Worm (Caenorhabditis elegans) whole organism, L2 larva: ENCODE results near the gene srx-110.

Experiments used
- C34F6.9 ChIP-seq: fragments of 150-350 bp; optimal IDR thresholded peaks from 2 replicates; lab custom pipeline; 2014; ENCODE audit warnings: missing biosample characterization, missing genetic modification characterization
- F13H6.1 ChIP-seq: sonication (generic microtip); optimal IDR thresholded peaks from 2 replicates; lab custom pipeline; 2016; ENCODE audit warnings: missing genetic modification characterization, missing compliant biosample characterization
- Y55F3AM.14 ChIP-seq: fragments of 200-800 bp; sonication (Bioruptor generic); optimal IDR thresholded peaks from 2 replicates; lab custom pipeline; 2018; ENCODE audit warnings: mild to moderate bottlenecking, missing genetic modification characterization, missing compliant biosample characterization
- alr-1 ChIP-seq: fragments of 150-350 bp; optimal IDR thresholded peaks from 2 replicates; lab custom pipeline; 2014; ENCODE audit warnings: missing biosample characterization, missing genetic modification characterization
- aly-2 ChIP-seq: fragments of 150-350 bp; optimal IDR thresholded peaks from 2 replicates; lab custom pipeline; 2014; ENCODE audit warnings: missing biosample characterization, missing genetic modification characterization
- ama-1 ChIP-seq: fragments of 150-350 bp; optimal IDR thresholded peaks from 2 replicates; lab custom pipeline; 2018; ENCODE audit warnings: inconsistent platforms
- blmp-1 ChIP-seq: sonication (generic microtip); optimal IDR thresholded peaks from 2 replicates; lab custom pipeline; 2017; ENCODE audit warnings: missing genetic modification characterization, mild to moderate bottlenecking, missing compliant biosample characterization, antibody characterized with exemption, moderate library complexity; ENCODE audit not compliant: insufficient read depth
- ceh-16 ChIP-seq: fragments of 150-350 bp; optimal IDR thresholded peaks from 2 replicates; lab custom pipeline; 2014; ENCODE audit warnings: missing biosample characterization, missing genetic modification characterization
- ceh-82 ChIP-seq: fragments of 150-350 bp; optimal IDR thresholded peaks from 2 replicates; lab custom pipeline; 2014; ENCODE audit warnings: missing biosample characterization, missing genetic modification characterization
- crh-2 ChIP-seq: sonication (generic microtip); optimal IDR thresholded peaks from 2 replicates; lab custom pipeline; 2017; ENCODE audit warnings: missing biosample characterization, missing genetic modification characterization
- egl-27 ChIP-seq: sonication (generic microtip); optimal IDR thresholded peaks from 3 replicates; lab custom pipeline; 2017; ENCODE audit warnings: missing biosample characterization, missing genetic modification reagents, missing genetic modification characterization
- elt-1 ChIP-seq: fragments of 150-350 bp; optimal IDR thresholded peaks from 2 replicates; lab custom pipeline; 2014; ENCODE audit warnings: missing biosample characterization, missing genetic modification characterization
- fos-1 ChIP-seq: fragments of 150-350 bp; optimal IDR thresholded peaks from 2 replicates; lab custom pipeline; 2014; ENCODE audit warnings: missing biosample characterization, missing genetic modification characterization
- gmeb-1 ChIP-seq: fragments of 150-350 bp; optimal IDR thresholded peaks from 2 replicates; lab custom pipeline; 2014; ENCODE audit warnings: missing biosample characterization, missing genetic modification characterization
- lin-11 ChIP-seq: fragments of 150-350 bp; sonication (generic microtip); optimal IDR thresholded peaks from 2 replicates; lab custom pipeline; 2014; ENCODE audit warnings: missing biosample characterization, missing genetic modification characterization, inconsistent platforms, mixed read lengths
- lin-13 ChIP-seq: fragments of 150-350 bp; optimal IDR thresholded peaks from 2 replicates; lab custom pipeline; 2014; ENCODE audit warnings: missing biosample characterization, missing genetic modification reagents, missing genetic modification characterization
- lin-39 ChIP-seq: fragments of 150-350 bp; optimal IDR thresholded peaks from 2 replicates; lab custom pipeline; 2014; ENCODE audit warnings: missing biosample characterization, missing genetic modification reagents, missing genetic modification characterization
- lsy-2 ChIP-seq, 2 experiments: fragments of 150-350 bp in 1 of 2; sonication (generic microtip) in 1 of 2; optimal IDR thresholded peaks; 2 replicates each; lab custom pipeline; 2014 to 2017; ENCODE audit warnings: missing biosample characterization in 2 of 2, missing genetic modification characterization in 2 of 2
- mab-5 ChIP-seq: fragments of 150-350 bp; optimal IDR thresholded peaks from 2 replicates; lab custom pipeline; 2014; ENCODE audit warnings: missing biosample characterization, missing genetic modification characterization
- mbf-1 ChIP-seq: sonication (generic microtip); optimal IDR thresholded peaks from 2 replicates; lab custom pipeline; 2017; ENCODE audit warnings: missing biosample characterization, missing genetic modification characterization
- mdl-1 ChIP-seq, 2 experiments: fragments of 150-350 bp in 1 of 2; sonication (generic microtip) in 1 of 2; optimal IDR thresholded peaks; 2 replicates each; lab custom pipeline; 2017; ENCODE audit warnings: missing biosample characterization in 2 of 2, missing genetic modification characterization in 2 of 2
- nhr-10 ChIP-seq: sonication (generic microtip); optimal IDR thresholded peaks from 2 replicates; lab custom pipeline; 2017; ENCODE audit warnings: missing biosample characterization, missing genetic modification characterization
- nhr-11 ChIP-seq: fragments of 150-350 bp; optimal IDR thresholded peaks from 2 replicates; lab custom pipeline; 2014; ENCODE audit warnings: missing biosample characterization, missing genetic modification characterization
- nhr-129 ChIP-seq: fragments of 150-350 bp; optimal IDR thresholded peaks from 2 replicates; lab custom pipeline; 2014; ENCODE audit warnings: missing biosample characterization, missing genetic modification characterization
- nhr-237 ChIP-seq: fragments of 150-350 bp; optimal IDR thresholded peaks from 2 replicates; lab custom pipeline; 2014; ENCODE audit warnings: missing biosample characterization, missing genetic modification characterization
- nhr-25 ChIP-seq: fragments of 150-350 bp; sonication (generic microtip); optimal IDR thresholded peaks from 3 replicates; lab custom pipeline; 2014; ENCODE audit warnings: missing biosample characterization, missing genetic modification characterization
- nhr-6 ChIP-seq: fragments of 150-350 bp; optimal IDR thresholded peaks from 2 replicates; lab custom pipeline; 2014; ENCODE audit warnings: missing biosample characterization, missing genetic modification characterization
- sem-4 ChIP-seq: fragments of 150-350 bp; optimal IDR thresholded peaks from 2 replicates; lab custom pipeline; 2014; ENCODE audit warnings: missing biosample characterization, missing genetic modification reagents, missing genetic modification characterization
- skn-1 ChIP-seq: sonication (generic microtip); optimal IDR thresholded peaks from 2 replicates; lab custom pipeline; 2017; ENCODE audit warnings: missing biosample characterization, missing genetic modification characterization
- snpc-4 ChIP-seq: fragments of 150-350 bp; optimal IDR thresholded peaks from 2 replicates; lab custom pipeline; 2014; ENCODE audit warnings: missing biosample characterization, missing genetic modification characterization
- unc-39 ChIP-seq: fragments of 150-350 bp; optimal IDR thresholded peaks from 2 replicates; lab custom pipeline; 2014; ENCODE audit warnings: missing biosample characterization, missing genetic modification characterization
- unc-55 ChIP-seq: fragments of 150-350 bp; sonication (generic microtip); optimal IDR thresholded peaks from 3 replicates; lab custom pipeline; 2014; ENCODE audit warnings: missing biosample characterization, missing genetic modification reagents, missing genetic modification characterization
- unc-62 ChIP-seq: fragments of 150-350 bp; optimal IDR thresholded peaks from 2 replicates; lab custom pipeline; 2014; ENCODE audit warnings: missing biosample characterization, missing genetic modification reagents, missing genetic modification characterization
- zag-1 ChIP-seq: fragments of 150-350 bp; optimal IDR thresholded peaks from 2 replicates; lab custom pipeline; 2014; ENCODE audit warnings: missing biosample characterization, missing genetic modification characterization
- ztf-11 ChIP-seq: sonication (generic microtip); optimal IDR thresholded peaks from 2 replicates; lab custom pipeline; 2017; ENCODE audit warnings: missing biosample characterization, missing genetic modification characterization
- ztf-4 ChIP-seq: fragments of 150-350 bp; optimal IDR thresholded peaks from 2 replicates; lab custom pipeline; 2014; ENCODE audit warnings: missing biosample characterization, missing genetic modification characterization

Gene srx-110

DNA sequence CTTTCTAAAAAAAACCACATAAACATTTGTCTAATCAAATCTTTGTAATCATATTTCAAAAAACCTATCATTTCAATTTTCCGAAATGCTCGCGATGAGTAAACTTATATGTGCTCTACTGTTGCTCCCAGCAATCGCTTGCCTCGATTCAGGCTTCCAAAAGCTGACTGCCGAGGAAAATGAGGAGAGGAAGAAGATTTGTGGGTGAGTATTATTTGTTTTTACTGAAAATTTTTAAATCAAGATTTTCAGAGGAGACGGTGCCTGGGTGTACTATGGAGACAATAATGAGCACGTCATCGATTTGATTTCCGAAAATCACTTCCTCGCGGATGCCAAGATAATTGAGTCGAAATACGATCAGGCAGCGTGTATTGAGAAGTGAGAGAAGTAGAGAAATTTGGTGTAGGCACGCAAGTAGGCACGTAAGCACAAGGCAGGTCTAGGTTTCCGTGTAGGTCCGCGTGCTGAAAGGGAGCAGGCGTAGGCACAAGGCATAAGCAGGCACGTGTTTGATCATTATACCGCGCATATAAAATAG is 14.9 kb downstream of the srx-110 start, which contains the start of gene C46E10.1:
TSS of gene C46E10.1 (plus strand) at position 51 of the 541 bp plus-strand sequence.
- TF ChIP-seq mdl-1 (tag; optimal IDR thresholded peaks at IDR 0.05; lab: Kevin White, UChicago) (no peak), sem-4 (tag; lab: Kevin White, UChicago) (no peak)

DNA sequence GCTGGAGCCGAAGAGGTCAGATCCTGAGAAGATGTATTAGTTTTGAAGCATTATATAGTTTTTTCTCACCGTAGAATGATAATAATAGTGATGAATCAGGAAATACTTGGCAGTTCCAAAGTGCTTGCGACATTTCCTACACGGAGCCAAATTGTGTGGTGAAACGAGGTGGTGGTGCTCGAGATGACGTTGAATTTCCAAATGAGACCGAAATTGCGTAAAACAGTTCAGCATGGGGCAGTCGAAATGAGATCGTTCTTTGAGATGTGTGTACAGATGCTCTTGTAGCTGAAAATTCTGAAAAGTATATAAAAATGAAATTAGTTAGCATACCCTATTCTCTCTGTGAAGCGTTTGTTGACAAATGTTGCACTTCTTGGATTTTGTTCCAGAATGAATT is 18.6 kb downstream of the srx-110 start, which contains the start of gene C46E10.8:
TSS of gene C46E10.8 (minus strand) at position 101 of the 400 bp plus-strand sequence.
- TF ChIP-seq elt-1, result no peak
- TF ChIP-seq ceh-82, result no peak
- no peak for TF ChIP-seq nhr-6
- TF ChIP-seq C34F6.9 (tag; lab: Kevin White, UChicago), result no peak
- TF ChIP-seq lin-11, result no peak
- TF ChIP-seq nhr-129 (tag; lab: Kevin White, UChicago), result no peak
- TF ChIP-seq F13H6.1, result no peak
- TF ChIP-seq mdl-1 (tag; optimal IDR thresholded peaks at IDR 0.05; lab: Kevin White, UChicago), result no peak
- TF ChIP-seq lsy-2 (tag; optimal IDR thresholded peaks at IDR 0.05; lab: Kevin White, UChicago), result no peak
- no peak for TF ChIP-seq aly-2 (tag; lab: Kevin White, UChicago)
- TF ChIP-seq mbf-1 (tag; lab: Kevin White, UChicago), result no peak
- no peak for TF ChIP-seq skn-1 (tag; lab: Kevin White, UChicago)
- TF ChIP-seq blmp-1, result no peak
- TF ChIP-seq ztf-4 (tag; lab: Kevin White, UChicago), result no peak
- no peak for TF ChIP-seq fos-1
- no peak for TF ChIP-seq ama-1
- TF ChIP-seq nhr-25, result no peak
- TF ChIP-seq egl-27, result no peak
- TF ChIP-seq unc-39, result no peak
- TF ChIP-seq alr-1 (tag; lab: Kevin White, UChicago), result no peak

DNA sequence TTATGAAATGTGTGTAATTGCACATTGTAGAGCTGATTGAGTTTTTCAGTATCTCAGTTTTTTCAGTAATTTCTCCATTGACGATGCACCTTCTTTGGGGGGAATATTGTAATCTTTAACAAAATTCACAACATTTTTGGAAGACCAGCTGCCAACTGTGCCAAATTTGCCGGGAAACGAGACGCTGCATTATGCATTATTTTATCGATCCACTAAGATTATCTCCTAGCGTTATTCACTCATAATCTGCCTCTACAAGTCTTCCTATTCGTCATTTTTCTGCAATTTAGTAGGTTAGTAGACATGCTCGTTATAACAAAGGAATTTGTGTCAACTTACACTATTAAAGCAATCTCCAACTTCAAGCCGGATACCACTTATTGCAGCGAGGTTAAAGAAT is 22.4 kb downstream of the srx-110 start, which contains the start of the genes sdz-12 and bath-31:
TSS of gene sdz-12 (minus strand) at position 101 of the 400 bp plus-strand sequence.
TSS of gene bath-31 (plus strand) at position 251 of the 400 bp plus-strand sequence.
- TF ChIP-seq ama-1 (no peak), sem-4 (tag; lab: Kevin White, UChicago) (no peak), snpc-4 (tag; lab: Kevin White, UChicago) (no peak), nhr-237 (no peak), gmeb-1 (tag; lab: Kevin White, UChicago) (no peak), mbf-1 (tag; lab: Kevin White, UChicago) (no peak), ztf-11 (no peak), ceh-16 (tag; lab: Kevin White, UChicago) (no peak), ztf-4 (tag; lab: Kevin White, UChicago) (no peak), crh-2 (tag; lab: Kevin White, UChicago) (no peak), nhr-25 (no peak)

DNA sequence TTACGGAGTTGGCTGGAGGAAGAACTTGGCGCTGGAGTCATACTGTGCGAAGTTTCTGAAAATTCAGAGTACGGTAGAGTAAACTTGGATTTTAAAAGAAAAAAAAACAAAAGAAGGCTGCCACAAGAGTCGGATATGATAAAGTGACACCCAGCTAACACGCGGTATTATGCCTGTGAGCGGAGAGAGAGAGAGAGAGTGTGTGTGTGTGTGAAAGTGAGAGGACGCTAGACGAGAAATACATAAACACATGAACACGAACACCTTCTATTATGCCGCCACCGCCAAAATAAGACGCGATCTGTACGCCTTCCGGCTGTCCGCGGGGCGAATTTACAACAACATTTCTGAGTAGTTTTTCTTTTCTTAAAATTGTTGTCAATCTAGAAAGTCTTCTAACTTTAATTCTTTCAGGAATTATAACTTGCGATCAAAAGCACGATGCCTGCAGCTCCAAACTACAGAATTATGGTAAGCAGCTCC is 27.6 kb downstream of the srx-110 start, which contains the start of gene F12E12.6:
TSS of gene F12E12.6 (minus strand) at position 51 of the 483 bp plus-strand sequence.
- TF ChIP-seq mbf-1 (tag; lab: Kevin White, UChicago) (no peak), unc-62 (GFP tag; lab: Kevin White, UChicago) (no peak), alr-1 (tag; lab: Kevin White, UChicago) (no peak), nhr-11 (no peak), ceh-16 (tag; lab: Kevin White, UChicago) (no peak), lin-13 (GFP tag; lab: Kevin White, UChicago) (no peak), ztf-4 (tag; lab: Kevin White, UChicago) (no peak), nhr-10 (tag; lab: Kevin White, UChicago) (no peak)

DNA sequence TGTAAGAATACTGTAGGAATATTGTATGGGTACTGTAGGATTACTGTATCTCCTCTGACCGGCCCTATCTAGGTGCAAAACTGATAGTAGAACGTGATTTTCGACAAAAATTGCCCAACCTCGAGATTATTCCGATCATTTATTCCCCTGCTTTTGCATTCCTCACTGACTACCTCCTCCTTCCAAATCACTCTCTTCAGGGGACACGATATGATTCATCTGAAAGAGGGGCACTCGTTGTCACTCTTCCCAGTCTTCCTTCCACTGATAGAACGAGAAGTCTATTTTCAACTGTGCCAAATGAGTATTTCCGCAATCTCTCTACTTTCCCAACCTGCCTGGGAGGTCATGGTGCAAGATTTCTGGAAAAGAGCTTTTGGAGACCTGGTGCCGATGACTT is 30.3 kb downstream of the srx-110 start, which contains the start of gene F12E12.2:
TSS of gene F12E12.2 (plus strand) at position 301 of the 400 bp plus-strand sequence.
- TF ChIP-seq unc-55 (GFP tag; lab: Kevin White, UChicago) (no peak), nhr-129 (tag; lab: Kevin White, UChicago) (no peak), gmeb-1 (tag; lab: Kevin White, UChicago) (no peak), Y55F3AM.14 (GFP tag; lab: Kevin White, UChicago) (no peak), snpc-4 (tag; lab: Kevin White, UChicago) (no peak), nhr-10 (tag; lab: Kevin White, UChicago) (no peak), egl-27 (no peak), mab-5 (no peak), ceh-82 (no peak), ztf-11 (no peak), lin-39 (tag; lab: Kevin White, UChicago) (no peak), F13H6.1 (no peak), zag-1 (tag; lab: Kevin White, UChicago) (no peak), ama-1 (no peak)
